Worm (Caenorhabditis elegans): ENCODE measurements around the gene sel-5.

DNA sequence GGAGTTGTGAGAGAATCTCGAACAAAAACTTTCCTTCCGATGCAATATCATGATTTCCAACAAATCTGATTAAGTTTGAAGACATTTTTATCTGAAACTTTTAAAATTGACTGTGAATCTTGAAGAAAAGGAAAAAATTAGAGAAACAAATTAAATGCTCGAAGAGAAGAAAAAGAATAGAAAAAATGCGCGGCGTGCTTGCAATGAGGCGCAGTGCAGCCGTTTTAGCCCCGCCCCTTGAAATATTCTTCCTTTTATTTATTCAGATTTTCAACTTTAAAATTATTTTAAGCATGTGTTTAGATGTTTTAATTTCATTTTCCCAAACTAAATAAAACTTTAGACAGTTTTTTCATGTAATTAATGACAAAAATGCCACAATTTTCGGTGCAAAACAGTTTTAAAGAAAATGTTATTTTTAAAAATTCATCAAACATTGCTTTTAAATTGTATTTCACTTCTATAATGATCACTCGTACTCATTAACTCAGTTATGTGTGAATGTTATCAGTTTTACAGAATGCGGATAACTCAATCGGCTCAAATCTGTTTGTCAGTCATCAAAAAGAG is 35.8 kb downstream of the sel-5 start, which contains the start of the genes mrps-34 and cisd-3.1:
- TF ChIP-seq mep-1 (tag; optimal IDR thresholded peaks at IDR 0.05) (peak; percentile 20), ceh-28 (tag; optimal IDR thresholded peaks at IDR 0.05) (no peak), ZK546.5 (tag; optimal IDR thresholded peaks at IDR 0.05) (no peak), lir-3 (tag; optimal IDR thresholded peaks at IDR 0.05) (no peak)
